Worm (Caenorhabditis elegans) whole organism, young adult: ENCODE results near the gene ZK105.6.

Experiments
- B0336.3 ChIP-seq: fragments of 200-800 bp; sonication (Bioruptor generic); IDR thresholded peaks from 2 replicates; pipeline ENCODE4 v1.3.6; 2022; ENCODE audit warnings: missing genetic modification characterization, missing compliant biosample characterization
- F49E8.2 ChIP-seq: sonication (generic microtip); optimal IDR thresholded peaks from 3 replicates; lab custom pipeline; 2017; ENCODE audit warnings: missing genetic modification characterization, mild to moderate bottlenecking, missing compliant biosample characterization, antibody characterized with exemption, moderate library complexity; ENCODE audit not compliant: insufficient read depth
- F55B11.4 ChIP-seq: sonication (generic microtip); optimal IDR thresholded peaks from 2 replicates; lab custom pipeline; 2016; ENCODE audit warnings: missing compliant biosample characterization, missing genetic modification characterization, borderline replicate concordance; ENCODE audit not compliant: insufficient read depth
- K12H6.12 ChIP-seq: fragments of 200-800 bp; sonication (Bioruptor generic); optimal IDR thresholded peaks from 2 replicates; lab custom pipeline; 2018; ENCODE audit warnings: mild to moderate bottlenecking, missing genetic modification characterization, missing compliant biosample characterization
- ama-1 ChIP-seq, 3 experiments: fragments of 150-350 bp in 1 of 3; sonication (generic microtip) in 2 of 3; optimal IDR thresholded peaks; 2 replicates each; lab custom pipeline; 2014 to 2018; ENCODE audit warnings: missing biosample characterization in 2 of 3, missing genetic modification characterization in 2 of 3, missing genetic modification reagents in 2 of 3
- mxl-1 ChIP-seq: sonication (generic microtip); optimal IDR thresholded peaks from 2 replicates; lab custom pipeline; 2016; ENCODE audit warnings: missing genetic modification characterization, missing compliant biosample characterization
- rpc-1 ChIP-seq, 2 experiments: fragments of 150-350 bp in 1 of 2; sonication (generic microtip) in 1 of 2; optimal IDR thresholded peaks; 2 replicates each; lab custom pipeline; 2014 to 2018; ENCODE audit warnings: missing biosample characterization in 1 of 2, missing genetic modification characterization in 1 of 2, missing genetic modification reagents in 1 of 2, missing genotype in 1 of 2
- snpc-4 ChIP-seq, 5 experiments: fragments of 150-350 bp in 1 of 5; sonication (generic microtip) in 4 of 5; optimal IDR thresholded peaks; 2 replicates each; lab custom pipeline; 2014 to 2018; ENCODE audit warnings: missing genetic modification characterization in 5 of 5, missing biosample characterization in 3 of 5, antibody characterized with exemption in 2 of 5, mild to moderate bottlenecking in 2 of 5, missing compliant biosample characterization in 2 of 5, missing genotype in 2 of 5, moderate library complexity in 2 of 5, missing genetic modification reagents in 1 of 5
- xnd-1 ChIP-seq: sonication (generic microtip); optimal IDR thresholded peaks from 2 replicates; lab custom pipeline; 2016; ENCODE audit warnings: missing genotype, missing genetic modification reagents, missing genetic modification characterization, missing compliant biosample characterization
- ztf-22 ChIP-seq: fragments of 200-800 bp; sonication (Bioruptor generic); optimal IDR thresholded peaks from 2 replicates; lab custom pipeline; 2018; ENCODE audit warnings: mild to moderate bottlenecking, missing genetic modification characterization, moderate library complexity, missing compliant biosample characterization

- no peak for TF ChIP-seq rpc-1 (optimal IDR thresholded peaks at IDR 0.05; lab: Kevin White, UChicago)
- no peak for TF ChIP-seq rpc-1 (tag; optimal IDR thresholded peaks at IDR 0.05; lab: Kevin White, UChicago)
- no peak for TF ChIP-seq ama-1 (optimal IDR thresholded peaks at IDR 0.05; lab: Kevin White, UChicago)
- TF ChIP-seq ama-1 (GFP tag; optimal IDR thresholded peaks at IDR 0.05; lab: Kevin White, UChicago): no peak
- TF ChIP-seq K12H6.12 (tag; lab: Kevin White, UChicago): no peak
- TF ChIP-seq B0336.3 (GFP tag; lab: Robert Waterston, UW): no peak
- no peak for TF ChIP-seq F55B11.4 (tag; lab: Kevin White, UChicago)
- no peak for TF ChIP-seq ztf-22 (GFP tag; lab: Kevin White, UChicago)
- no peak for TF ChIP-seq xnd-1 (tag; lab: Kevin White, UChicago)
- TF ChIP-seq F49E8.2 (tag; lab: Kevin White, UChicago): no peak
- TF ChIP-seq mxl-1 (tag; lab: Kevin White, UChicago): no peak
- no peak for TF ChIP-seq snpc-4 (GFP tag; optimal IDR thresholded peaks at IDR 0.05; lab: Kevin White, UChicago)
- no peak for TF ChIP-seq snpc-4 (tag; optimal IDR thresholded peaks at IDR 0.05; lab: Kevin White, UChicago)
Observed at ce11 chrV:7717629-7718028, 6.2 kb downstream of the ZK105.6 start, which contains the start of gene ZK105.5.
